Worm (Caenorhabditis elegans) whole organism, young adult: ENCODE data around the gene F47G3.1.

Experiments
- B0336.3 ChIP-seq: fragments of 200-800 bp; sonication (Bioruptor generic); IDR thresholded peaks from 2 replicates; pipeline ENCODE4 v1.3.6; 2022; ENCODE audit warnings: missing genetic modification characterization, missing compliant biosample characterization
- D2030.7 ChIP-seq: fragments of 200-800 bp; sonication (Bioruptor generic); IDR thresholded peaks from 2 replicates; pipeline ENCODE4 v1.3.6; 2022; ENCODE audit warnings: missing genetic modification reagents, missing genetic modification characterization, missing compliant biosample characterization
- atf-7 ChIP-seq: sonication (generic microtip); optimal IDR thresholded peaks from 2 replicates; lab custom pipeline; 2017; ENCODE audit warnings: mild to moderate bottlenecking, missing genetic modification characterization, missing compliant biosample characterization
- bed-2 ChIP-seq: fragments of 200-800 bp; sonication (Bioruptor generic); IDR thresholded peaks from 2 replicates; pipeline ENCODE4 v1.3.6; 2022; ENCODE audit warnings: missing genetic modification reagents, missing genetic modification characterization, missing compliant biosample characterization
- chd-7 ChIP-seq: sonication (generic microtip); optimal IDR thresholded peaks from 2 replicates; lab custom pipeline; 2016; ENCODE audit warnings: mild to moderate bottlenecking, missing genetic modification characterization, moderate library complexity, missing compliant biosample characterization
- him-1 ChIP-seq: sonication (generic microtip); optimal IDR thresholded peaks from 2 replicates; lab custom pipeline; 2016; ENCODE audit warnings: missing genotype, missing genetic modification reagents, missing genetic modification characterization, missing compliant biosample characterization
- lir-1 ChIP-seq: fragments of 200-800 bp; sonication (Bioruptor generic); conservative IDR thresholded peaks from 2 replicates; pipeline ENCODE4 v1.3.6; 2022; ENCODE audit warnings: missing genetic modification reagents, missing genetic modification characterization, missing compliant biosample characterization
- repo-1 ChIP-seq: sonication (generic microtip); optimal IDR thresholded peaks from 2 replicates; lab custom pipeline; 2017; ENCODE audit warnings: mild to moderate bottlenecking, missing genetic modification characterization, missing compliant biosample characterization
- snpc-4 ChIP-seq, 5 experiments: fragments of 150-350 bp in 1 of 5; sonication (generic microtip) in 4 of 5; optimal IDR thresholded peaks; 2 replicates each; lab custom pipeline; 2014 to 2018; ENCODE audit warnings: missing genetic modification characterization in 5 of 5, missing biosample characterization in 3 of 5, antibody characterized with exemption in 2 of 5, mild to moderate bottlenecking in 2 of 5, missing compliant biosample characterization in 2 of 5, missing genotype in 2 of 5, moderate library complexity in 2 of 5, missing genetic modification reagents in 1 of 5
- tlf-1 ChIP-seq: fragments of 200-800 bp; sonication (Bioruptor generic); optimal IDR thresholded peaks from 2 replicates; lab custom pipeline; 2018; ENCODE audit warnings: mild to moderate bottlenecking, missing genetic modification characterization, missing compliant biosample characterization
- ztf-3 ChIP-seq: fragments of 200-800 bp; sonication (Bioruptor generic); optimal IDR thresholded peaks from 2 replicates; lab custom pipeline; 2018; ENCODE audit warnings: mild to moderate bottlenecking, missing genetic modification characterization, missing compliant biosample characterization

ce11 chrX:2359797-2360196 is 25.8 kb upstream of the F47G3.1 start, which contains the start of gene lgc-40:
- TF ChIP-seq lir-1 (GFP tag; lab: Robert Waterston, UW), result no peak
- TF ChIP-seq tlf-1, result no peak
- TF ChIP-seq B0336.3, result no peak
- no peak for TF ChIP-seq D2030.7
- TF ChIP-seq bed-2 (GFP tag; lab: Robert Waterston, UW), result no peak
- TF ChIP-seq chd-7 (tag; lab: Kevin White, UChicago), result no peak
- no peak for TF ChIP-seq him-1 (tag; lab: Kevin White, UChicago)
- TF ChIP-seq atf-7 (tag; lab: Kevin White, UChicago), result no peak
- no peak for TF ChIP-seq ztf-3
- no peak for TF ChIP-seq repo-1 (tag; lab: Kevin White, UChicago)
- no peak for TF ChIP-seq snpc-4 (GFP tag; optimal IDR thresholded peaks at IDR 0.05; lab: Kevin White, UChicago)
- TF ChIP-seq snpc-4 (tag; optimal IDR thresholded peaks at IDR 0.05; lab: Kevin White, UChicago), result no peak
